Worm (Caenorhabditis elegans) whole organism, young adult: ENCODE measurements around the gene F16G10.10.

Experiments
- B0019.2 ChIP-seq: fragments of 200-800 bp; sonication (Bioruptor generic); conservative IDR thresholded peaks from 2 replicates; pipeline ENCODE4 v1.3.6; 2022; ENCODE audit warnings: missing genetic modification reagents, missing genetic modification characterization, missing compliant biosample characterization
- B0336.3 ChIP-seq: fragments of 200-800 bp; sonication (Bioruptor generic); IDR thresholded peaks from 2 replicates; pipeline ENCODE4 v1.3.6; 2022; ENCODE audit warnings: missing genetic modification characterization, missing compliant biosample characterization
- F52B5.7 ChIP-seq: sonication (generic microtip); optimal IDR thresholded peaks from 2 replicates; lab custom pipeline; 2016; ENCODE audit warnings: mild to moderate bottlenecking, missing genetic modification characterization, missing compliant biosample characterization
- F55B11.4 ChIP-seq: sonication (generic microtip); optimal IDR thresholded peaks from 2 replicates; lab custom pipeline; 2016; ENCODE audit warnings: missing compliant biosample characterization, missing genetic modification characterization, borderline replicate concordance; ENCODE audit not compliant: insufficient read depth
- T07F8.4 ChIP-seq: sonication (generic microtip); optimal IDR thresholded peaks from 2 replicates; lab custom pipeline; 2016; ENCODE audit warnings: mild to moderate bottlenecking, missing genetic modification characterization, moderate library complexity, missing compliant biosample characterization
- Y53G8AR.9 ChIP-seq: fragments of 200-800 bp; sonication (Bioruptor generic); conservative IDR thresholded peaks from 2 replicates; pipeline ENCODE4 v1.3.6; 2022; ENCODE audit warnings: missing genetic modification reagents, missing genetic modification characterization, missing compliant biosample characterization
- Y56A3A.18 ChIP-seq: fragments of 200-800 bp; sonication (Bioruptor generic); IDR thresholded peaks from 2 replicates; pipeline ENCODE4 v1.3.6; 2022; ENCODE audit warnings: missing genetic modification reagents, missing genetic modification characterization, missing compliant biosample characterization
- attf-5 ChIP-seq: fragments of 200-800 bp; sonication (Bioruptor generic); optimal IDR thresholded peaks from 2 replicates; lab custom pipeline; 2018; ENCODE audit warnings: mild to moderate bottlenecking, missing genetic modification characterization, missing compliant biosample characterization
- attf-6 ChIP-seq: fragments of 200-800 bp; sonication (Bioruptor generic); IDR thresholded peaks from 2 replicates; pipeline ENCODE4 v1.3.6; 2022; ENCODE audit warnings: missing genetic modification reagents, missing genetic modification characterization, missing compliant biosample characterization
- bed-1 ChIP-seq: fragments of 200-800 bp; sonication (Bioruptor generic); IDR thresholded peaks from 2 replicates; pipeline ENCODE4 v1.3.6; 2022; ENCODE audit warnings: missing genetic modification reagents, missing genetic modification characterization, missing compliant biosample characterization
- cebp-2 ChIP-seq: fragments of 200-800 bp; sonication (Bioruptor generic); IDR thresholded peaks from 2 replicates; pipeline ENCODE4 v1.3.6; 2022; ENCODE audit warnings: missing genetic modification characterization, missing compliant biosample characterization
- chd-7 ChIP-seq: sonication (generic microtip); optimal IDR thresholded peaks from 2 replicates; lab custom pipeline; 2016; ENCODE audit warnings: mild to moderate bottlenecking, missing genetic modification characterization, moderate library complexity, missing compliant biosample characterization
- dox-1 ChIP-seq: fragments of 200-800 bp; sonication (Bioruptor generic); IDR thresholded peaks from 2 replicates; pipeline ENCODE4 v1.3.6; 2022; ENCODE audit warnings: missing genetic modification reagents, missing genetic modification characterization, missing compliant biosample characterization
- dpl-1 ChIP-seq: fragments of 150-350 bp; optimal IDR thresholded peaks from 2 replicates; lab custom pipeline; 2014; ENCODE audit warnings: missing biosample characterization, missing genetic modification reagents, missing genetic modification characterization
- efl-1 ChIP-seq: fragments of 150-350 bp; optimal IDR thresholded peaks from 2 replicates; lab custom pipeline; 2014; ENCODE audit warnings: missing biosample characterization, missing genetic modification reagents, missing genetic modification characterization
- egrh-3 ChIP-seq: fragments of 200-800 bp; sonication (Bioruptor generic); IDR thresholded peaks from 2 replicates; pipeline ENCODE4 v1.3.6; 2022; ENCODE audit warnings: missing genetic modification reagents, missing genetic modification characterization, missing compliant biosample characterization
- fkh-3 ChIP-seq: sonication (generic microtip); optimal IDR thresholded peaks from 2 replicates; lab custom pipeline; 2016; ENCODE audit warnings: mild to moderate bottlenecking, missing genetic modification characterization, missing compliant biosample characterization
- hlh-26 ChIP-seq: fragments of 200-800 bp; sonication (Bioruptor generic); conservative IDR thresholded peaks from 2 replicates; pipeline ENCODE4 v1.3.6; 2022; ENCODE audit warnings: missing genetic modification reagents, missing genetic modification characterization, missing compliant biosample characterization
- hmg-20 ChIP-seq: fragments of 200-800 bp; sonication (Bioruptor generic); IDR thresholded peaks from 2 replicates; pipeline ENCODE4 v1.3.6; 2022; ENCODE audit warnings: missing genetic modification reagents, missing genetic modification characterization, missing compliant biosample characterization
- hsf-1 ChIP-seq: fragments of 200-800 bp; sonication (Bioruptor generic); IDR thresholded peaks from 2 replicates; pipeline ENCODE4 v1.3.6; 2022; ENCODE audit warnings: missing genetic modification reagents, missing genetic modification characterization, missing compliant biosample characterization
- lin-40 ChIP-seq: sonication (generic microtip); optimal IDR thresholded peaks from 2 replicates; lab custom pipeline; 2016; ENCODE audit warnings: missing genetic modification characterization, mild to moderate bottlenecking, missing compliant biosample characterization, missing genotype, missing genetic modification reagents
- lsl-1 ChIP-seq: fragments of 200-800 bp; sonication (Bioruptor generic); optimal IDR thresholded peaks from 2 replicates; lab custom pipeline; 2018; ENCODE audit warnings: mild to moderate bottlenecking, missing genetic modification characterization, moderate library complexity, missing compliant biosample characterization
- madf-8 ChIP-seq: fragments of 200-800 bp; sonication (Bioruptor generic); conservative IDR thresholded peaks from 2 replicates; pipeline ENCODE4 v1.3.6; 2022; ENCODE audit warnings: missing genetic modification reagents, missing genetic modification characterization, missing compliant biosample characterization
- mel-28 ChIP-seq: sonication (generic microtip); optimal IDR thresholded peaks from 2 replicates; lab custom pipeline; 2016; ENCODE audit warnings: borderline replicate concordance, mild to moderate bottlenecking, missing genetic modification characterization, missing compliant biosample characterization
- nfya-1 ChIP-seq: sonication (generic microtip); optimal IDR thresholded peaks from 2 replicates; lab custom pipeline; 2017; ENCODE audit warnings: antibody characterized with exemption, missing compliant biosample characterization, missing genetic modification characterization, borderline replicate concordance; ENCODE audit not compliant: insufficient read depth
- nfyb-1 ChIP-seq: fragments of 200-800 bp; sonication (Bioruptor generic); IDR thresholded peaks from 2 replicates; pipeline ENCODE4 v1.3.6; 2022; ENCODE audit warnings: missing genetic modification reagents, missing genetic modification characterization, missing compliant biosample characterization
- nhr-120 ChIP-seq: fragments of 200-800 bp; sonication (Bioruptor generic); IDR thresholded peaks from 2 replicates; pipeline ENCODE4 v1.3.6; 2022; ENCODE audit warnings: missing genetic modification characterization, missing compliant biosample characterization
- pbrm-1 ChIP-seq: fragments of 200-800 bp; sonication (Bioruptor generic); IDR thresholded peaks from 2 replicates; pipeline ENCODE4 v1.3.6; 2022; ENCODE audit warnings: missing genetic modification reagents, missing genetic modification characterization, missing compliant biosample characterization
- pha-4 ChIP-seq: fragments of 150-350 bp; sonication (generic microtip); optimal IDR thresholded peaks from 2 replicates; lab custom pipeline; 2014; ENCODE audit warnings: missing biosample characterization, missing genetic modification reagents, missing genetic modification characterization
- rcor-1 ChIP-seq: fragments of 200-800 bp; sonication (Bioruptor generic); IDR thresholded peaks from 2 replicates; pipeline ENCODE4 v1.3.6; 2022; ENCODE audit warnings: missing genetic modification reagents, missing genetic modification characterization, missing compliant biosample characterization
- rec-8 ChIP-seq, 2 experiments: sonication (generic microtip); optimal IDR thresholded peaks; 2 replicates each; lab custom pipeline; 2016; ENCODE audit warnings: mild to moderate bottlenecking in 2 of 2, missing genetic modification characterization in 2 of 2, missing genetic modification reagents in 2 of 2, missing genotype in 2 of 2, missing biosample characterization in 1 of 2, missing compliant biosample characterization in 1 of 2, moderate library complexity in 1 of 2
- snpc-1.3 ChIP-seq: sonication (generic microtip); optimal IDR thresholded peaks from 2 replicates; lab custom pipeline; 2017; ENCODE audit warnings: missing genetic modification characterization, mild to moderate bottlenecking, missing compliant biosample characterization, antibody characterized with exemption, moderate library complexity, missing genotype, missing genetic modification reagents; ENCODE audit not compliant: insufficient read depth
- tbx-9 ChIP-seq: sonication (generic microtip); optimal IDR thresholded peaks from 2 replicates; lab custom pipeline; 2016; ENCODE audit warnings: borderline replicate concordance, missing genetic modification characterization, inconsistent platforms, missing compliant biosample characterization
- unc-130 ChIP-seq: sonication (generic microtip); optimal IDR thresholded peaks from 2 replicates; lab custom pipeline; 2016; ENCODE audit warnings: missing genetic modification reagents, missing genetic modification characterization, missing compliant biosample characterization
- ztf-22 ChIP-seq: fragments of 200-800 bp; sonication (Bioruptor generic); optimal IDR thresholded peaks from 2 replicates; lab custom pipeline; 2018; ENCODE audit warnings: mild to moderate bottlenecking, missing genetic modification characterization, moderate library complexity, missing compliant biosample characterization
- ztf-3 ChIP-seq: fragments of 200-800 bp; sonication (Bioruptor generic); optimal IDR thresholded peaks from 2 replicates; lab custom pipeline; 2018; ENCODE audit warnings: mild to moderate bottlenecking, missing genetic modification characterization, missing compliant biosample characterization

Gene F16G10.10

ce11 chrII:2431972-2432371 is 41.2 kb upstream of the F16G10.10 start, which contains the start of gene ceh-86:
ceh-86 (minus strand) TSS chrII:2432072.
- TF ChIP-seq lsl-1 (GFP tag; lab: Kevin White, UChicago) (no peak), T07F8.4 (tag; lab: Kevin White, UChicago) (no peak), chd-7 (no peak), dox-1 (GFP tag; lab: Robert Waterston, UW) (no peak), nhr-120 (no peak), cebp-2 (no peak), B0019.2 (GFP tag; lab: Robert Waterston, UW) (no peak), lin-40 (tag; lab: Kevin White, UChicago) (no peak), tbx-9 (tag; lab: Kevin White, UChicago) (no peak), efl-1 (GFP tag; lab: Kevin White, UChicago) (no peak), bed-1 (GFP tag; lab: Robert Waterston, UW) (no peak), rcor-1 (no peak), F52B5.7 (no peak), hmg-20 (GFP tag; lab: Robert Waterston, UW) (no peak), fkh-3 (tag; lab: Kevin White, UChicago) (no peak), rec-8 (tag; optimal IDR thresholded peaks at IDR 0.05; lab: Kevin White, UChicago) (no peak)

ce11 chrII:2422427-2422826 is 31.6 kb upstream of the F16G10.10 start:
- no peak for TF ChIP-seq nfyb-1
- no peak for TF ChIP-seq efl-1 (GFP tag; lab: Kevin White, UChicago)
- no peak for TF ChIP-seq F55B11.4
- TF ChIP-seq attf-5 (GFP tag; lab: Kevin White, UChicago) = no peak
- TF ChIP-seq ztf-3 (GFP tag; lab: Kevin White, UChicago) = no peak
- TF ChIP-seq unc-130 = no peak

- no peak for TF ChIP-seq nfya-1
- no peak for TF ChIP-seq rcor-1
- no peak for TF ChIP-seq chd-7
- TF ChIP-seq ztf-3 (GFP tag; lab: Kevin White, UChicago) = no peak
- no peak for TF ChIP-seq efl-1 (GFP tag; lab: Kevin White, UChicago)
- TF ChIP-seq attf-6 = no peak
- TF ChIP-seq egrh-3 (GFP tag; lab: Robert Waterston, UW) = no peak
- no peak for TF ChIP-seq pha-4 (tag; lab: Kevin White, UChicago)
- TF ChIP-seq T07F8.4 (tag; lab: Kevin White, UChicago) = no peak
- TF ChIP-seq F55B11.4 = no peak
- TF ChIP-seq bed-1 (GFP tag; lab: Robert Waterston, UW) = no peak
- no peak for TF ChIP-seq madf-8 (GFP tag; lab: Robert Waterston, UW)
- no peak for TF ChIP-seq dpl-1
- TF ChIP-seq Y53G8AR.9 (GFP tag; lab: Robert Waterston, UW) = no peak
- TF ChIP-seq cebp-2 = no peak
- no peak for TF ChIP-seq B0336.3 (GFP tag; lab: Robert Waterston, UW)
- TF ChIP-seq pbrm-1 (GFP tag; lab: Robert Waterston, UW) = no peak
- TF ChIP-seq nfyb-1 = no peak
- TF ChIP-seq ztf-22 (GFP tag; lab: Kevin White, UChicago) = no peak
- TF ChIP-seq Y56A3A.18 = no peak
These were observed 31.1 kb upstream of the F16G10.10 start, which contains the start of gene F42G2.2 for ce11 chrII:2421905-2422304. F42G2.2 (plus strand) TSS chrII:2422205.

- no peak for TF ChIP-seq snpc-1.3
- no peak for TF ChIP-seq hlh-26
- TF ChIP-seq hsf-1 (GFP tag; lab: Robert Waterston, UW) = no peak
- TF ChIP-seq mel-28 (tag; lab: Kevin White, UChicago) = no peak
These were observed 30.4 kb upstream of the F16G10.10 start for ce11 chrII:2421185-2421584.
